Fruit fly (Drosophila melanogaster) whole organism, prepupa: ENCODE data around the gene Snx27.
A peak's percentile ranks its signal among the peaks of the same experiment; 100 is the strongest.

Source experiments
- Blimp-1 ChIP-seq: fragments of 200-800 bp; sonication (Bioruptor generic); optimal IDR thresholded peaks from 3 replicates; lab custom pipeline; 2017; ENCODE audit warnings: missing biosample characterization, missing genetic modification characterization, mild to moderate bottlenecking, moderate library complexity, missing genetic modification reagents
- CG10669 ChIP-seq: fragments of 200-800 bp; sonication (Bioruptor generic); optimal IDR thresholded peaks from 3 replicates; lab custom pipeline; 2018; ENCODE audit warnings: missing biosample characterization, mild to moderate bottlenecking, missing genetic modification characterization, moderate library complexity
- CG11902 ChIP-seq: fragments of 200-800 bp; sonication (Bioruptor generic); optimal IDR thresholded peaks from 3 replicates; lab custom pipeline; 2016; ENCODE audit warnings: missing biosample characterization, missing genetic modification characterization
- CG15336 ChIP-seq: fragments of 200-800 bp; sonication (Bioruptor generic); IDR thresholded peaks from 2 replicates; pipeline ENCODE4 v1.3.6; 2022; ENCODE audit warnings: missing biosample characterization, missing genetic modification characterization
- CG1621 ChIP-seq: fragments of 200-800 bp; sonication (Bioruptor generic); optimal IDR thresholded peaks from 3 replicates; lab custom pipeline; 2018; ENCODE audit warnings: missing biosample characterization, mild to moderate bottlenecking, missing genetic modification characterization
- CG3032 ChIP-seq: fragments of 200-800 bp; optimal IDR thresholded peaks from 2 replicates; lab custom pipeline; 2019; ENCODE audit warnings: missing biosample characterization, mild to moderate bottlenecking, missing genetic modification characterization, moderate library complexity
- CG31627 ChIP-seq: fragments of 200-800 bp; sonication (Bioruptor generic); optimal IDR thresholded peaks from 3 replicates; lab custom pipeline; 2016; ENCODE audit warnings: missing biosample characterization, missing genetic modification characterization
- CG32006 ChIP-seq: fragments of 200-800 bp; sonication (Bioruptor generic); optimal IDR thresholded peaks from 3 replicates; lab custom pipeline; 2017; ENCODE audit warnings: missing biosample characterization, mild to moderate bottlenecking, missing genetic modification characterization
- CG3919 ChIP-seq: fragments of 200-800 bp; sonication (Bioruptor generic); optimal IDR thresholded peaks from 3 replicates; lab custom pipeline; 2016; ENCODE audit warnings: missing biosample characterization, missing genetic modification characterization
- CG4318 ChIP-seq: fragments of 200-800 bp; sonication (Bioruptor generic); optimal IDR thresholded peaks from 3 replicates; lab custom pipeline; 2017; ENCODE audit warnings: missing biosample characterization, mild to moderate bottlenecking, missing genetic modification characterization
- CG6163 ChIP-seq: fragments of 200-800 bp; sonication (Bioruptor generic); IDR thresholded peaks from 3 replicates; pipeline ENCODE4 v1.3.6; 2022; ENCODE audit warnings: missing biosample characterization, missing genetic modification characterization
- CG6276 ChIP-seq: fragments of 200-800 bp; sonication (Bioruptor generic); optimal IDR thresholded peaks from 2 replicates; lab custom pipeline; 2017; ENCODE audit warnings: missing biosample characterization, mild to moderate bottlenecking, missing genetic modification characterization
- CG6808 ChIP-seq: fragments of 200-800 bp; sonication (Bioruptor generic); optimal IDR thresholded peaks from 3 replicates; lab custom pipeline; 2017; ENCODE audit warnings: missing biosample characterization, missing genetic modification characterization, mild to moderate bottlenecking, moderate library complexity, missing genetic modification reagents
- CG6854 ChIP-seq: fragments of 200-800 bp; sonication (Bioruptor generic); optimal IDR thresholded peaks from 2 replicates; lab custom pipeline; 2017; ENCODE audit warnings: missing biosample characterization, mild to moderate bottlenecking, missing genetic modification characterization
- CG7368 ChIP-seq: fragments of 200-800 bp; sonication (Bioruptor generic); optimal IDR thresholded peaks from 3 replicates; lab custom pipeline; 2016; ENCODE audit warnings: missing biosample characterization, missing genetic modification characterization
- CG8119 ChIP-seq: fragments of 200-800 bp; sonication (Bioruptor generic); IDR thresholded peaks from 3 replicates; pipeline ENCODE4 v1.3.6; 2022; ENCODE audit warnings: missing biosample characterization, missing genetic modification characterization
- CG9139 ChIP-seq: fragments of 200-800 bp; sonication (Bioruptor generic); optimal IDR thresholded peaks from 3 replicates; lab custom pipeline; 2017; ENCODE audit warnings: missing biosample characterization, mild to moderate bottlenecking, missing genetic modification characterization
- Eip75B ChIP-seq: fragments of 200-800 bp; sonication (Bioruptor generic); optimal IDR thresholded peaks from 3 replicates; lab custom pipeline; 2016; ENCODE audit warnings: missing biosample characterization, missing genetic modification characterization
- Ets96B ChIP-seq: fragments of 200-800 bp; optimal IDR thresholded peaks from 2 replicates; lab custom pipeline; 2019; ENCODE audit warnings: missing biosample characterization, mild to moderate bottlenecking, missing genetic modification characterization, moderate library complexity
- Gug ChIP-seq: fragments of 200-800 bp; sonication (Bioruptor generic); IDR thresholded peaks from 2 replicates; pipeline ENCODE4 v1.3.6; 2022; ENCODE audit warnings: missing biosample characterization, missing genetic modification characterization
- Hr39 ChIP-seq: fragments of 200-800 bp; sonication (Bioruptor generic); optimal IDR thresholded peaks from 2 replicates; lab custom pipeline; 2016; ENCODE audit warnings: missing biosample characterization, missing genetic modification characterization
- Lpt ChIP-seq: fragments of 200-800 bp; sonication (Bioruptor generic); optimal IDR thresholded peaks from 3 replicates; lab custom pipeline; 2016; ENCODE audit warnings: missing biosample characterization, missing genetic modification characterization
- Met ChIP-seq: fragments of 200-800 bp; sonication (Bioruptor generic); optimal IDR thresholded peaks from 3 replicates; lab custom pipeline; 2016; ENCODE audit warnings: missing biosample characterization, missing genetic modification characterization
- OdsH ChIP-seq: fragments of 200-800 bp; sonication (Bioruptor generic); optimal IDR thresholded peaks from 3 replicates; lab custom pipeline; 2016; ENCODE audit warnings: missing biosample characterization, missing genetic modification characterization
- Smox ChIP-seq: fragments of 200-800 bp; sonication (Bioruptor generic); optimal IDR thresholded peaks from 3 replicates; lab custom pipeline; 2016; ENCODE audit warnings: missing biosample characterization, missing genetic modification characterization
- Sox102F ChIP-seq: fragments of 200-800 bp; sonication (Bioruptor generic); optimal IDR thresholded peaks from 2 replicates; lab custom pipeline; 2016; ENCODE audit warnings: missing biosample characterization, mild to moderate bottlenecking, missing genetic modification characterization
- Sox14 ChIP-seq: fragments of 200-800 bp; sonication (Bioruptor generic); optimal IDR thresholded peaks from 3 replicates; lab custom pipeline; 2016; ENCODE audit warnings: missing biosample characterization, missing genetic modification characterization
- Sox15 ChIP-seq: fragments of 200-800 bp; sonication (Bioruptor generic); optimal IDR thresholded peaks from 3 replicates; lab custom pipeline; 2016; ENCODE audit warnings: missing biosample characterization, missing genetic modification characterization
- achi ChIP-seq: fragments of 200-800 bp; sonication (Bioruptor generic); optimal IDR thresholded peaks from 3 replicates; lab custom pipeline; 2016; ENCODE audit warnings: missing biosample characterization, missing genetic modification characterization
- acj6 ChIP-seq: fragments of 200-800 bp; sonication (Bioruptor generic); optimal IDR thresholded peaks from 3 replicates; lab custom pipeline; 2016; ENCODE audit warnings: missing biosample characterization, missing genetic modification characterization
- cyc ChIP-seq: fragments of 200-800 bp; sonication (Bioruptor generic); optimal IDR thresholded peaks from 3 replicates; lab custom pipeline; 2016; ENCODE audit warnings: missing biosample characterization, missing genetic modification characterization
- dac ChIP-seq: fragments of 200-800 bp; sonication (Bioruptor generic); optimal IDR thresholded peaks from 2 replicates; lab custom pipeline; 2017; ENCODE audit warnings: missing biosample characterization, mild to moderate bottlenecking, missing genetic modification characterization
- dsx ChIP-seq: fragments of 200-800 bp; optimal IDR thresholded peaks from 3 replicates; lab custom pipeline; 2019; ENCODE audit warnings: missing biosample characterization, mild to moderate bottlenecking, missing genetic modification characterization, moderate library complexity; ENCODE audit not compliant: poor library complexity, severe bottlenecking
- eg ChIP-seq: fragments of 200-800 bp; sonication (Bioruptor generic); IDR thresholded peaks from 3 replicates; pipeline ENCODE4 v1.3.6; 2022; ENCODE audit warnings: missing biosample characterization, missing genetic modification characterization
- esn ChIP-seq: fragments of 200-800 bp; sonication (Bioruptor generic); optimal IDR thresholded peaks from 2 replicates; lab custom pipeline; 2016; ENCODE audit warnings: missing biosample characterization, mild to moderate bottlenecking, missing genetic modification characterization, moderate library complexity
- fd85E ChIP-seq: fragments of 200-800 bp; sonication (Bioruptor generic); optimal IDR thresholded peaks from 3 replicates; lab custom pipeline; 2016; ENCODE audit warnings: missing biosample characterization, missing genetic modification characterization
- lz ChIP-seq: fragments of 200-800 bp; sonication (Bioruptor generic); optimal IDR thresholded peaks from 3 replicates; lab custom pipeline; 2016; ENCODE audit warnings: missing biosample characterization, missing genetic modification characterization
- net ChIP-seq: fragments of 200-800 bp; sonication (Bioruptor generic); optimal IDR thresholded peaks from 3 replicates; lab custom pipeline; 2016; ENCODE audit warnings: missing biosample characterization, missing genetic modification characterization
- pdm3 ChIP-seq: fragments of 200-800 bp; sonication (Bioruptor generic); optimal IDR thresholded peaks from 3 replicates; lab custom pipeline; 2016; ENCODE audit warnings: missing biosample characterization, missing genetic modification characterization
- spab ChIP-seq: fragments of 200-800 bp; sonication (Bioruptor generic); optimal IDR thresholded peaks from 2 replicates; lab custom pipeline; 2017; ENCODE audit warnings: missing biosample characterization, mild to moderate bottlenecking, missing genetic modification characterization, missing genetic modification reagents
- ss ChIP-seq, 2 experiments: fragments of 200-800 bp; sonication (Bioruptor generic); optimal IDR thresholded peaks; 2 replicates in 1 of 2; 3 replicates in 1 of 2; lab custom pipeline; 2017 to 2018; ENCODE audit warnings: mild to moderate bottlenecking in 2 of 2, missing biosample characterization in 2 of 2, missing genetic modification characterization in 2 of 2, moderate library complexity in 1 of 2
- svp ChIP-seq: fragments of 200-800 bp; sonication (Bioruptor generic); peaks from one replicate; lab custom pipeline; 2016; ENCODE audit warnings: missing biosample characterization, missing genetic modification characterization
- topi ChIP-seq: fragments of 200-800 bp; sonication (Bioruptor generic); optimal IDR thresholded peaks from 3 replicates; lab custom pipeline; 2016; ENCODE audit warnings: missing biosample characterization, missing genetic modification characterization
- vri ChIP-seq: fragments of 200-800 bp; sonication (Bioruptor generic); optimal IDR thresholded peaks from 3 replicates; lab custom pipeline; 2016; ENCODE audit warnings: missing biosample characterization, mild to moderate bottlenecking, missing genetic modification characterization

Gene Snx27

DNA sequence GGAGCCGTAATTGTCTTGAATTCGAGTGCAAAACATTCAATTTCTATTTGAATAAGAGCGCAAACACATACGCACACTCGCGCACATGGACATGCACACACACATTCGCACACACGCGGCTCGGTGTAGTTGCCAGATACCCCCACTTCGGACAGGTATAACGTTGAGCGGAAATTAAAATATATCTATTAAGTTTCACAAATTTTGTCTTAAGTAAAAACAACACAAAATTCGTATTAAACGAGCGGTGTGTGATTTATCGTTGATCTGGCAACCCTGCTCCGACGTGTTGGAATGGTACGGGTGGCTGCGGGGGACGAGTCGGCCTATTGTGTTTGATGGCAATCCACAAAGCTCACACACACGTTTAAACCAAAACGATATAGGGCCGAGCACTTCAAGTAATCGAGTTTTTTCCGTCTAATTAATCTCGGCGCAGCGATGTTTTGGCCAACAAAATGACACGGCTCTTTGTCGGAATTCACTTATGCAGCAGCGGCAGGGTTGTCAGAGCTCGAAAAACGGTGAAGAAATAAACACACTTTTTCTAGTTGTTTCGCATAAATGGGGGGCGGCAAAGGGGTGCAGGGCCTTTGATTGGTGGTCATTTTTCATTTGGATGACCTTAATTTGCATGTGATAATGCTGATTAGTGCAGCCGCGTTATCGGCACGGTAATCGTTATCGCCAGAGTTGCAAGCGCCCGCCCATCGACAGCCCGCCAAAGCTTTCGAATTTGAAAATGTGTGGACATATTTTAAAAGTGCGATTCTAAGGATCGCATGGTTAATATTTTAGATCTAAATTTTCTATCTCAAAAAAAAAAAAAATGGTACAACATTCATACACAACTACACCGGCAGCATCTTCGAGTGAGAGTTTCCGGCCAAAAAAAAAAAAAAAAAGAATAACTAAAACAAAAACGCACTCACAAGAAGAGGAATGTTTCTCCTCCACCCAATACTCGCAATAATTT is 8.3 kb upstream of the Snx27 start (continued):
- TF ChIP-seq acj6 (GFP tag; lab: Kevin White, UChicago) = peak; percentile 70
- peak; percentile 67 for TF ChIP-seq vri
- peak; percentile 90 for TF ChIP-seq CG6163
- peak; percentile 53 for TF ChIP-seq CG7368 (GFP tag; lab: Kevin White, UChicago)
- TF ChIP-seq CG8119 (GFP tag; lab: Robert Waterston, UW) = peak; percentile 76
- peak; percentile 74 for TF ChIP-seq topi (GFP tag; lab: Kevin White, UChicago)
- peak; percentile 61 for TF ChIP-seq Eip75B
- peak; percentile 40 for TF ChIP-seq Sox15 (GFP tag; lab: Kevin White, UChicago)
- TF ChIP-seq Hr39 (GFP tag; lab: Kevin White, UChicago) = peak; percentile 65
- peak; percentile 56 for TF ChIP-seq dac
- TF ChIP-seq svp (GFP tag; lab: Kevin White, UChicago) = peak; percentile 76
- TF ChIP-seq CG6854 (GFP tag; lab: Kevin White, UChicago) = no peak
- peak; percentile 69 for TF ChIP-seq CG10669 (GFP tag; lab: Kevin White, UChicago)
- peak; percentile 37 for TF ChIP-seq CG9139
- TF ChIP-seq Sox102F (GFP tag; lab: Kevin White, UChicago) = peak; percentile 65
- TF ChIP-seq CG15336 = peak; percentile 74
- TF ChIP-seq CG31627 (GFP tag; lab: Kevin White, UChicago) = peak; percentile 71
- TF ChIP-seq Met = peak; percentile 74
- peak; percentile 73 for TF ChIP-seq CG1621 (tag; lab: Kevin White, UChicago)
- peak; percentile 66 for TF ChIP-seq net (GFP tag; lab: Kevin White, UChicago)
- TF ChIP-seq, all 60 proteins: peak for 58

DNA sequence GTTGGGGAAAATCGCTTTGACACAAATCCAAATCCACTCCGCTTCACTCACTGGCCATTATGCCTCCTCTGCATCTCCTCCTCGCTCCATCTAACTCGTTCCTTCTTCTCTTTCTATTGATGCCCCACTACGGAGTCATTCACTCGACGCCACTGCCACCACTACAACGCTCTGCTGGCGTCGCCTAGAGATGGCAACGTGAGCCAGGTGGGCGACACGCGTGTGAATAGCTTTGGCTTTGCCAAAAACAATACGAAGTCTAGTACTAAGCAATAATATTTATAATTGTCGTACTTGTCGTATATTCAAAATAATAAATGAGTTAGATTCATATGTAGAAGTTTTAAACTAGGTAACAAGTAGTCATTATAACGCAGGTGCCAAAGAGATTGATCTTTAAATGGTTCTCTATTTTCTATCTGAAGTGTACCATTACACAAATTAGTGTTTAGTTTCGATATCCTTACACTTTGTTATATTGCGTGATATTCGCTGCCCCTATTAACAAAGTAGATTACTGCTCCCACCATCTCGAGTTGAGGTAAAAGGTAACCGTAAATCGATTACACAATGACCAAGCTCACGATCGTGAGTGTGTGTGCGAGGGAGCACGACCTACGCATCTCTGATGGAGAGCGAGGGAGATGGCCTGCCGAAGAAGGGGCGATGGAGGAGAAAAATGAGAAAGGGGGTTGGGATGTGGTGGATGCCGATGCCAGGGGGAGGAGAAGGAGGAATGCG is 7.3 kb upstream of the Snx27 start:
- TF ChIP-seq spab (GFP tag; lab: Kevin White, UChicago) (no peak), CG7368 (GFP tag; lab: Kevin White, UChicago) (no peak), fd85E (GFP tag; lab: Kevin White, UChicago) (no peak), Lpt (GFP tag; lab: Kevin White, UChicago) (no peak), CG4318 (GFP tag; lab: Kevin White, UChicago) (peak; percentile 38), CG9139 (no peak), CG31627 (GFP tag; lab: Kevin White, UChicago) (peak; percentile 7), cyc (GFP tag; lab: Kevin White, UChicago) (peak; percentile 32), CG11902 (no peak), CG3919 (GFP tag; lab: Kevin White, UChicago) (no peak), Hr39 (GFP tag; lab: Kevin White, UChicago) (peak; percentile 18), Sox15 (GFP tag; lab: Kevin White, UChicago) (no peak), Sox102F (GFP tag; lab: Kevin White, UChicago) (no peak), CG6276 (GFP tag; lab: Kevin White, UChicago) (peak; percentile 21), svp (GFP tag; lab: Kevin White, UChicago) (peak; percentile 90), Eip75B (peak; percentile 21), Smox (GFP tag; lab: Kevin White, UChicago) (peak; percentile 39), OdsH (GFP tag; lab: Kevin White, UChicago) (peak; percentile 38), CG15336 (peak; percentile 42; the same call in 1 of the 2 replicates), topi (GFP tag; lab: Kevin White, UChicago) (peak; percentile 39), achi (no peak), Gug (GFP tag; lab: Robert Waterston, UW) (0 out of 2 replicates have a peak, but pooled peaks have one; percentile 28), pdm3 (GFP tag; lab: Kevin White, UChicago) (peak; percentile 37), esn (GFP tag; lab: Kevin White, UChicago) (peak; percentile 43), acj6 (GFP tag; lab: Kevin White, UChicago) (peak; percentile 27), CG3032 (no peak), ss (GFP tag; optimal IDR thresholded peaks at IDR 0.05; lab: Kevin White, UChicago) (no peak), CG10669 (GFP tag; lab: Kevin White, UChicago) (no peak), CG1621 (tag; lab: Kevin White, UChicago) (no peak), CG6808 (GFP tag; lab: Kevin White, UChicago) (no peak), CG32006 (GFP tag; lab: Kevin White, UChicago) (peak; percentile 52), Ets96B (tag; lab: Kevin White, UChicago) (no peak), eg (GFP tag; lab: Robert Waterston, UW) (peak; percentile 30; the same call in 1 of the 3 replicates), dsx (no peak), lz (GFP tag; lab: Kevin White, UChicago) (peak; percentile 38), Blimp-1 (no peak), Sox14 (GFP tag; lab: Kevin White, UChicago) (peak; percentile 36)
